Fruit fly (Drosophila melanogaster) whole organism, embryonic: Measurements from ENCODE around the gene Bap111.

ENCODE experiments used
- Atf6 ChIP-seq: fragments of 200-800 bp; sonication (Bioruptor generic); IDR thresholded peaks from 2 replicates; pipeline ENCODE4 v1.3.6; 2022; ENCODE audit warnings: missing biosample characterization, missing genetic modification characterization
- Blimp-1 ChIP-seq: fragments of 200-800 bp; sonication (Bioruptor generic); optimal IDR thresholded peaks from 3 replicates; lab custom pipeline; 2018; ENCODE audit warnings: missing biosample characterization, missing genetic modification characterization, mild to moderate bottlenecking, moderate library complexity, missing genetic modification reagents
- BtbVII ChIP-seq: fragments of 200-800 bp; sonication (Bioruptor generic); optimal IDR thresholded peaks from 3 replicates; lab custom pipeline; 2017; ENCODE audit warnings: missing biosample characterization, mild to moderate bottlenecking, missing genetic modification characterization
- CG10267 ChIP-seq: fragments of 200-800 bp; sonication (Bioruptor generic); optimal IDR thresholded peaks from 2 replicates; lab custom pipeline; 2018; ENCODE audit warnings: missing biosample characterization, mild to moderate bottlenecking, missing genetic modification characterization, moderate library complexity
- CG10431 ChIP-seq: fragments of 200-800 bp; sonication (Bioruptor generic); optimal IDR thresholded peaks from 3 replicates; lab custom pipeline; 2018; ENCODE audit warnings: missing biosample characterization, mild to moderate bottlenecking, missing genetic modification characterization
- CG11085 ChIP-seq: fragments of 200-800 bp; sonication (Bioruptor generic); IDR thresholded peaks from 2 replicates; pipeline ENCODE4 v1.3.6; 2022; ENCODE audit warnings: missing biosample characterization, missing genetic modification characterization
- CG13296 ChIP-seq: fragments of 200-800 bp; sonication (Bioruptor generic); optimal IDR thresholded peaks from 3 replicates; lab custom pipeline; 2018; ENCODE audit warnings: missing biosample characterization, mild to moderate bottlenecking, missing genetic modification characterization
- CG14014 ChIP-seq: fragments of 200-800 bp; sonication (Bioruptor generic); IDR thresholded peaks from 2 replicates; pipeline ENCODE4 v1.3.6; 2022; ENCODE audit warnings: missing biosample characterization, missing genetic modification characterization
- CG14860 ChIP-seq: fragments of 200-800 bp; sonication (Bioruptor generic); IDR thresholded peaks from 3 replicates; pipeline ENCODE4 v1.3.6; 2022; ENCODE audit warnings: missing biosample characterization, missing genetic modification characterization; ENCODE audit not compliant: partially characterized antibody
- CG15011 ChIP-seq: fragments of 200-800 bp; sonication (Bioruptor generic); optimal IDR thresholded peaks from 3 replicates; lab custom pipeline; 2018; ENCODE audit warnings: missing biosample characterization, mild to moderate bottlenecking, missing genetic modification characterization
- CG15514 ChIP-seq: fragments of 200-800 bp; sonication (Bioruptor generic); optimal IDR thresholded peaks from 3 replicates; lab custom pipeline; 2017; ENCODE audit warnings: missing biosample characterization, missing genetic modification characterization, mild to moderate bottlenecking, moderate library complexity, missing genetic modification reagents
- CG16863 ChIP-seq: fragments of 200-800 bp; sonication (Bioruptor generic); optimal IDR thresholded peaks from 3 replicates; lab custom pipeline; 2016; ENCODE audit warnings: missing biosample characterization, missing genetic modification characterization
- CG17361 ChIP-seq: fragments of 200-800 bp; sonication (Bioruptor generic); IDR thresholded peaks from 3 replicates; pipeline ENCODE4 v1.3.6; 2022; ENCODE audit warnings: missing biosample characterization, missing genetic modification characterization
- CG17385 ChIP-seq: fragments of 200-800 bp; sonication (Bioruptor generic); optimal IDR thresholded peaks from 3 replicates; lab custom pipeline; 2018; ENCODE audit warnings: missing biosample characterization, mild to moderate bottlenecking, missing genetic modification characterization
- CG18599 ChIP-seq: fragments of 200-800 bp; sonication (Bioruptor generic); optimal IDR thresholded peaks from 3 replicates; lab custom pipeline; 2017; ENCODE audit warnings: missing biosample characterization, missing genetic modification characterization, mild to moderate bottlenecking, moderate library complexity, missing genetic modification reagents
- CG2120 ChIP-seq: fragments of 200-800 bp; sonication (Bioruptor generic); optimal IDR thresholded peaks from 3 replicates; lab custom pipeline; 2016; ENCODE audit warnings: missing biosample characterization, missing genetic modification characterization
- CG30403 ChIP-seq: fragments of 200-800 bp; sonication (Bioruptor generic); optimal IDR thresholded peaks from 3 replicates; lab custom pipeline; 2016; ENCODE audit warnings: missing biosample characterization, missing genetic modification characterization
- CG3163 ChIP-seq: fragments of 200-800 bp; sonication (Bioruptor generic); optimal IDR thresholded peaks from 3 replicates; lab custom pipeline; 2016; ENCODE audit warnings: missing biosample characterization, missing genetic modification characterization
- CG32772 ChIP-seq: fragments of 200-800 bp; sonication (Bioruptor generic); IDR thresholded peaks from 2 replicates; pipeline ENCODE4 v1.3.6; 2022; ENCODE audit warnings: missing biosample characterization, missing genetic modification characterization
- CG4707 ChIP-seq: fragments of 200-800 bp; sonication (Bioruptor generic); optimal IDR thresholded peaks from 2 replicates; lab custom pipeline; 2018; ENCODE audit warnings: missing biosample characterization, mild to moderate bottlenecking, missing genetic modification characterization, moderate library complexity
- CG6254 ChIP-seq: fragments of 200-800 bp; sonication (Bioruptor generic); optimal IDR thresholded peaks from 3 replicates; lab custom pipeline; 2017; ENCODE audit warnings: mild to moderate bottlenecking, missing biosample characterization, missing genetic modification reagents, missing genetic modification characterization
- CG7357 ChIP-seq: fragments of 200-800 bp; sonication (Bioruptor generic); IDR thresholded peaks from 3 replicates; pipeline ENCODE4 v1.3.6; 2022; ENCODE audit warnings: missing biosample characterization, missing genetic modification characterization
- CG8388 ChIP-seq: fragments of 200-800 bp; sonication (Bioruptor generic); optimal IDR thresholded peaks from 2 replicates; lab custom pipeline; 2019; ENCODE audit warnings: missing biosample characterization, mild to moderate bottlenecking, missing genetic modification characterization, moderate library complexity
- CG8944 ChIP-seq: fragments of 200-800 bp; sonication (Bioruptor generic); optimal IDR thresholded peaks from 3 replicates; lab custom pipeline; 2016; ENCODE audit warnings: missing biosample characterization, missing genetic modification characterization
- D19B ChIP-seq: fragments of 200-800 bp; sonication (Bioruptor generic); optimal IDR thresholded peaks from 2 replicates; lab custom pipeline; 2017; ENCODE audit warnings: missing biosample characterization, mild to moderate bottlenecking, missing genetic modification characterization
- Hr39 ChIP-seq: fragments of >200 bp; optimal IDR thresholded peaks from 2 replicates; lab custom pipeline; 2017
- Mrtf ChIP-seq: fragments of 200-800 bp; sonication (Bioruptor generic); IDR thresholded peaks from 3 replicates; pipeline ENCODE4 v1.3.6; 2022; ENCODE audit warnings: missing biosample characterization, missing genetic modification characterization
- Nf-YB ChIP-seq: fragments of 200-800 bp; sonication (Bioruptor generic); optimal IDR thresholded peaks from 3 replicates; lab custom pipeline; 2019; ENCODE audit warnings: missing biosample characterization, mild to moderate bottlenecking, missing genetic modification characterization, moderate library complexity
- PHDP ChIP-seq: fragments of 200-800 bp; sonication (Bioruptor generic); optimal IDR thresholded peaks from 3 replicates; lab custom pipeline; 2018; ENCODE audit warnings: missing biosample characterization, mild to moderate bottlenecking, missing genetic modification characterization, moderate library complexity
- Side ChIP-seq: fragments of 200-800 bp; sonication (Bioruptor generic); optimal IDR thresholded peaks from 2 replicates; lab custom pipeline; 2016; ENCODE audit warnings: missing biosample characterization, missing genetic modification characterization
- Sox102F ChIP-seq: fragments of 200-800 bp; sonication (Bioruptor generic); optimal IDR thresholded peaks from 2 replicates; lab custom pipeline; 2018; ENCODE audit warnings: missing biosample characterization, mild to moderate bottlenecking, missing genetic modification characterization, moderate library complexity
- YL-1 ChIP-seq: fragments of 200-800 bp; sonication (Bioruptor generic); optimal IDR thresholded peaks from 3 replicates; lab custom pipeline; 2017; ENCODE audit warnings: missing biosample characterization, mild to moderate bottlenecking, missing genetic modification characterization
- amos ChIP-seq: fragments of 200-800 bp; sonication (Bioruptor generic); IDR thresholded peaks from 2 replicates; pipeline ENCODE4 v1.3.6; 2022; ENCODE audit warnings: missing biosample characterization, missing genetic modification characterization; ENCODE audit not compliant: partially characterized antibody
- aop ChIP-seq: fragments of 200-800 bp; sonication (Bioruptor generic); IDR thresholded peaks from 2 replicates; pipeline ENCODE4 v1.3.6; 2022; ENCODE audit warnings: missing biosample characterization, missing genetic modification characterization
- crol ChIP-seq: fragments of 200-800 bp; sonication (Bioruptor generic); IDR thresholded peaks from 2 replicates; pipeline ENCODE4 v1.3.6; 2022; ENCODE audit warnings: missing biosample characterization, missing genetic modification characterization
- dimm ChIP-seq: fragments of 200-800 bp; sonication (Bioruptor generic); IDR thresholded peaks from 2 replicates; pipeline ENCODE4 v1.3.6; 2022; ENCODE audit warnings: missing biosample characterization, missing genetic modification characterization
- hb ChIP-seq: fragments of 200-800 bp; sonication (Bioruptor generic); IDR thresholded peaks from 3 replicates; pipeline ENCODE4 v1.3.6; 2022; ENCODE audit warnings: missing biosample characterization, missing genetic modification characterization; ENCODE audit not compliant: partially characterized antibody
- hkb ChIP-seq, 2 experiments: fragments of 200-800 bp in 1 of 2; fragments of >200 bp in 1 of 2; sonication (Bioruptor generic) in 1 of 2; IDR thresholded peaks in 1 of 2; optimal IDR thresholded peaks in 1 of 2; 2 replicates each; pipeline versions ENCODE4 v1.3.6 to Lab custom; 2017 to 2022; ENCODE audit warnings: missing biosample characterization in 1 of 2, missing genetic modification characterization in 1 of 2
- jing ChIP-seq: fragments of 200-800 bp; sonication (Bioruptor generic); optimal IDR thresholded peaks from 2 replicates; lab custom pipeline; 2018; ENCODE audit warnings: missing biosample characterization, mild to moderate bottlenecking, missing genetic modification characterization
- kni ChIP-seq: fragments of 200-800 bp; sonication (Bioruptor generic); optimal IDR thresholded peaks from 3 replicates; lab custom pipeline; 2017; ENCODE audit warnings: mild to moderate bottlenecking, missing biosample characterization, missing genetic modification reagents, missing genetic modification characterization
- nom ChIP-seq: fragments of 200-800 bp; sonication (Bioruptor generic); optimal IDR thresholded peaks from 2 replicates; lab custom pipeline; 2017; ENCODE audit warnings: missing biosample characterization, missing genetic modification characterization, mild to moderate bottlenecking, moderate library complexity, missing genetic modification reagents
- odd ChIP-seq: fragments of 200-800 bp; sonication (Bioruptor generic); optimal IDR thresholded peaks from 2 replicates; lab custom pipeline; 2017; ENCODE audit warnings: missing biosample characterization, mild to moderate bottlenecking, missing genetic modification characterization
- pb ChIP-seq: fragments of 200-800 bp; sonication (Bioruptor generic); optimal IDR thresholded peaks from 3 replicates; lab custom pipeline; 2016; ENCODE audit warnings: missing biosample characterization, missing genetic modification characterization
- pita ChIP-seq: fragments of 200-800 bp; sonication (Bioruptor generic); optimal IDR thresholded peaks from 2 replicates; lab custom pipeline; 2017; ENCODE audit warnings: missing biosample characterization, mild to moderate bottlenecking, missing genetic modification characterization
- repo ChIP-seq: fragments of 200-800 bp; sonication (Bioruptor generic); optimal IDR thresholded peaks from 2 replicates; lab custom pipeline; 2016; ENCODE audit warnings: missing biosample characterization, missing genetic modification characterization
- sisA ChIP-seq: fragments of 200-800 bp; sonication (Bioruptor generic); IDR thresholded peaks from 2 replicates; pipeline ENCODE4 v1.3.6; 2022; ENCODE audit warnings: missing biosample characterization, missing genetic modification characterization
- slp2 ChIP-seq: fragments of 200-800 bp; sonication (Bioruptor generic); optimal IDR thresholded peaks from 2 replicates; lab custom pipeline; 2016; ENCODE audit warnings: missing biosample characterization, missing genetic modification characterization
- sug ChIP-seq: fragments of 200-800 bp; optimal IDR thresholded peaks from 2 replicates; lab custom pipeline; 2019; ENCODE audit warnings: missing biosample characterization, mild to moderate bottlenecking, missing genetic modification characterization, moderate library complexity
- unc-4 ChIP-seq: fragments of 200-800 bp; sonication (Bioruptor generic); IDR thresholded peaks from 2 replicates; pipeline ENCODE4 v1.3.6; 2022; ENCODE audit warnings: missing biosample characterization, missing genetic modification characterization; ENCODE audit not compliant: partially characterized antibody

Gene Bap111

dm6 chrX:9119671-9120364 lies 29.3 kb upstream of the Bap111 start (continued):
- TF ChIP-seq kni (GFP tag; lab: Kevin White, UChicago) = no peak
- TF ChIP-seq YL-1 = no peak
- no peak for TF ChIP-seq Hr39
- no peak for TF ChIP-seq hkb (optimal IDR thresholded peaks at IDR 0.05; lab: Kevin White, UChicago)
- no peak for TF ChIP-seq hkb (GFP tag; IDR thresholded peaks at IDR 0.05; lab: Robert Waterston, UW)
- no peak for TF ChIP-seq CG18599
- no peak for TF ChIP-seq dimm
- peak; percentile 3 for TF ChIP-seq CG16863 (GFP tag; lab: Kevin White, UChicago)
- no peak for TF ChIP-seq Mrtf (GFP tag; lab: Robert Waterston, UW)
- no peak for TF ChIP-seq CG32772 (GFP tag; lab: Robert Waterston, UW)
- TF ChIP-seq hb (GFP tag; lab: Robert Waterston, UW) = no peak
- no peak for TF ChIP-seq unc-4
- no peak for TF ChIP-seq CG14014 (GFP tag; lab: Robert Waterston, UW)
- no peak for TF ChIP-seq CG8944 (GFP tag; lab: Kevin White, UChicago)
- TF ChIP-seq CG30403 (GFP tag; lab: Kevin White, UChicago) = peak; percentile 38
- no peak for TF ChIP-seq Side (GFP tag; lab: Kevin White, UChicago)
- TF ChIP-seq CG15011 (GFP tag; lab: Kevin White, UChicago) = no peak
- peak; percentile 30 for TF ChIP-seq CG2120 (GFP tag; lab: Kevin White, UChicago)
- peak; percentile 6 for TF ChIP-seq PHDP
- TF ChIP-seq CG8388 = peak; percentile 20
- TF ChIP-seq CG17385 (GFP tag; lab: Kevin White, UChicago) = peak; percentile 39
- TF ChIP-seq jing = no peak
- TF ChIP-seq repo (GFP tag; lab: Kevin White, UChicago) = no peak
- no peak for TF ChIP-seq CG7357 (GFP tag; lab: Robert Waterston, UW)
- TF ChIP-seq sisA (GFP tag; lab: Robert Waterston, UW) = peak; percentile 32; the same call in 1 of the 2 replicates
- no peak for TF ChIP-seq amos
- peak; percentile 15 for TF ChIP-seq Blimp-1 (GFP tag; lab: Kevin White, UChicago)
- peak; percentile 12 for TF ChIP-seq pb (GFP tag; lab: Kevin White, UChicago)
- TF ChIP-seq sug (tag; lab: Kevin White, UChicago) = no peak
- no peak for TF ChIP-seq Sox102F (GFP tag; lab: Kevin White, UChicago)
- TF ChIP-seq CG17361 (GFP tag; lab: Robert Waterston, UW) = peak; percentile 49; the same call in 2 of the 3 replicates
- TF ChIP-seq Atf6 = no peak
- TF ChIP-seq crol (GFP tag; lab: Robert Waterston, UW) = peak; percentile 73
- no peak for TF ChIP-seq odd
- peak; percentile 7 for TF ChIP-seq D19B (GFP tag; lab: Kevin White, UChicago)
- TF ChIP-seq nom (GFP tag; lab: Kevin White, UChicago) = no peak
- TF ChIP-seq slp2 (GFP tag; lab: Kevin White, UChicago) = peak; percentile 30
- TF ChIP-seq CG14860 = no peak
- TF ChIP-seq CG11085 (GFP tag; lab: Robert Waterston, UW) = no peak
- TF ChIP-seq CG10431 = no peak
- TF ChIP-seq CG13296 (GFP tag; lab: Kevin White, UChicago) = no peak
- peak; percentile 36 for TF ChIP-seq BtbVII
- no peak for TF ChIP-seq CG4707
- TF ChIP-seq CG10267 = peak; percentile 8
- no peak for TF ChIP-seq pita (GFP tag; lab: Kevin White, UChicago)
- TF ChIP-seq CG15514 (GFP tag; lab: Kevin White, UChicago) = no peak
- no peak for TF ChIP-seq CG3163 (GFP tag; lab: Kevin White, UChicago)
- no peak for TF ChIP-seq aop (GFP tag; lab: Robert Waterston, UW)
- no peak for TF ChIP-seq Nf-YB (GFP tag; lab: Kevin White, UChicago)
- TF ChIP-seq CG6254 = no peak
